Worm (Caenorhabditis elegans) whole organism, young adult: ENCODE results near the gene aakg-3.

Experiments
- F22D6.2 ChIP-seq: sonication (generic microtip); optimal IDR thresholded peaks from 2 replicates; lab custom pipeline; 2016; ENCODE audit warnings: mild to moderate bottlenecking, missing genetic modification characterization, missing compliant biosample characterization
- F57C9.4 ChIP-seq: sonication (generic microtip); optimal IDR thresholded peaks from 2 replicates; lab custom pipeline; 2017; ENCODE audit warnings: mild to moderate bottlenecking, missing genetic modification characterization, missing compliant biosample characterization
- ama-1 ChIP-seq, 3 experiments: fragments of 150-350 bp in 1 of 3; sonication (generic microtip) in 2 of 3; optimal IDR thresholded peaks; 2 replicates each; lab custom pipeline; 2014 to 2018; ENCODE audit warnings: missing biosample characterization in 2 of 3, missing genetic modification characterization in 2 of 3, missing genetic modification reagents in 2 of 3
- hlh-26 ChIP-seq: fragments of 200-800 bp; sonication (Bioruptor generic); conservative IDR thresholded peaks from 2 replicates; pipeline ENCODE4 v1.3.6; 2022; ENCODE audit warnings: missing genetic modification reagents, missing genetic modification characterization, missing compliant biosample characterization
- let-607 ChIP-seq, 2 experiments: fragments of 200-800 bp in 1 of 2; sonication (Bioruptor generic) in 1 of 2; sonication (generic microtip) in 1 of 2; optimal IDR thresholded peaks; 2 replicates each; lab custom pipeline; 2016 to 2018; ENCODE audit warnings: mild to moderate bottlenecking in 2 of 2, missing compliant biosample characterization in 2 of 2, missing genetic modification characterization in 2 of 2, moderate library complexity in 2 of 2, missing genotype in 1 of 2
- lsl-1 ChIP-seq: fragments of 200-800 bp; sonication (Bioruptor generic); optimal IDR thresholded peaks from 2 replicates; lab custom pipeline; 2018; ENCODE audit warnings: mild to moderate bottlenecking, missing genetic modification characterization, moderate library complexity, missing compliant biosample characterization
- pha-4 ChIP-seq: fragments of 150-350 bp; sonication (generic microtip); optimal IDR thresholded peaks from 2 replicates; lab custom pipeline; 2014; ENCODE audit warnings: missing biosample characterization, missing genetic modification reagents, missing genetic modification characterization
- tbp1 ChIP-seq: fragments of 200-800 bp; sonication (Bioruptor generic); optimal IDR thresholded peaks from 2 replicates; lab custom pipeline; 2018; ENCODE audit warnings: mild to moderate bottlenecking, missing genetic modification characterization, missing compliant biosample characterization

DNA sequence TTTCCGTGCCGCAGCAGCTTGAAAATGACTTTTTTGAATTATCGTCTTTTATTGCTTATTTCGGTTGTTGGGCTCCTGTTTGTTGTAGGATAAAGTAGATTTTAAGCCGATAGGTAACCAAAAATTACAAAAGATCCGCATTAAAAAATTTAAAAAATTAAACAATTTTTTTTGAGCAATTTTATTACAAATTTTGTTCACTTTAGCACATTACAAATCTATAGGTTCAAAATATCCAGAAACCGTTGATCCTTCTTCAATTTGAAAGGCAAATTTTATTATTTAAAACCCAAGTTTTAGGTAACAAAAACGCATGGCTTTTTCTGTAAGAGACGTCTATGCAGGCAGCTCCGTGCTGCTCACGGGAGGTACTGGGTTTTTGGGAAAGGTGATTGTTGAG lies 43.2 kb upstream of the aakg-3 start, which contains the start of gene fard-1:
- TF ChIP-seq let-607 (tag; optimal IDR thresholded peaks at IDR 0.05; lab: Kevin White, UChicago) (no peak), lsl-1 (no peak), ama-1 (optimal IDR thresholded peaks at IDR 0.05; lab: Kevin White, UChicago) (no peak), ama-1 (GFP tag; optimal IDR thresholded peaks at IDR 0.05; lab: Kevin White, UChicago) (no peak), tbp1 (GFP tag; lab: Kevin White, UChicago) (no peak), F57C9.4 (tag; lab: Kevin White, UChicago) (no peak), pha-4 (tag; lab: Kevin White, UChicago) (no peak), hlh-26 (GFP tag; lab: Robert Waterston, UW) (no peak), F22D6.2 (tag; lab: Kevin White, UChicago) (no peak)
